Fruit fly (Drosophila melanogaster) whole organism, embryonic: ENCODE results near the gene Npc2g.

Experiments
- CG10431 ChIP-seq: fragments of 200-800 bp; sonication (Bioruptor generic); optimal IDR thresholded peaks from 3 replicates; lab custom pipeline; 2018; ENCODE audit warnings: missing biosample characterization, mild to moderate bottlenecking, missing genetic modification characterization
- CG10979 ChIP-seq: fragments of 200-800 bp; sonication (Bioruptor generic); optimal IDR thresholded peaks from 2 replicates; lab custom pipeline; 2018; ENCODE audit warnings: missing biosample characterization, mild to moderate bottlenecking, missing genetic modification characterization, moderate library complexity
- CG12236 ChIP-seq: fragments of 200-800 bp; sonication (Bioruptor generic); optimal IDR thresholded peaks from 2 replicates; lab custom pipeline; 2016; ENCODE audit warnings: missing biosample characterization, missing genetic modification characterization
- CG12391 ChIP-seq: fragments of 200-800 bp; sonication (Bioruptor generic); optimal IDR thresholded peaks from 3 replicates; lab custom pipeline; 2018; ENCODE audit warnings: missing biosample characterization, mild to moderate bottlenecking, missing genetic modification characterization, moderate library complexity
- CG14710 ChIP-seq: fragments of 200-800 bp; sonication (Bioruptor generic); optimal IDR thresholded peaks from 3 replicates; lab custom pipeline; 2019; ENCODE audit warnings: missing biosample characterization, mild to moderate bottlenecking, missing genetic modification characterization, moderate library complexity
- CG1603 ChIP-seq: fragments of 200-800 bp; sonication (Bioruptor generic); optimal IDR thresholded peaks from 2 replicates; lab custom pipeline; 2019; ENCODE audit warnings: missing biosample characterization, mild to moderate bottlenecking, missing genetic modification characterization, moderate library complexity
- CG16815 ChIP-seq: fragments of 200-800 bp; sonication (Bioruptor generic); optimal IDR thresholded peaks from 3 replicates; lab custom pipeline; 2017; ENCODE audit warnings: missing biosample characterization, mild to moderate bottlenecking, missing genetic modification characterization
- CG17328 ChIP-seq: fragments of 200-800 bp; sonication (Bioruptor generic); IDR thresholded peaks from 2 replicates; pipeline ENCODE4 v1.3.6; 2022; ENCODE audit warnings: missing biosample characterization, missing genetic modification characterization
- CG18262 ChIP-seq: fragments of 200-800 bp; optimal IDR thresholded peaks from 3 replicates; lab custom pipeline; 2019; ENCODE audit warnings: missing biosample characterization, mild to moderate bottlenecking, missing genetic modification characterization, moderate library complexity
- CG2678 ChIP-seq: fragments of 200-800 bp; sonication (Bioruptor generic); optimal IDR thresholded peaks from 3 replicates; lab custom pipeline; 2019; ENCODE audit warnings: missing biosample characterization, mild to moderate bottlenecking, missing genetic modification characterization, moderate library complexity
- CG2712 ChIP-seq: fragments of 200-800 bp; optimal IDR thresholded peaks from 3 replicates; lab custom pipeline; 2019; ENCODE audit warnings: missing biosample characterization, mild to moderate bottlenecking, missing genetic modification characterization, moderate library complexity
- CG2889 ChIP-seq: fragments of 200-800 bp; sonication (Bioruptor generic); IDR thresholded peaks from 3 replicates; pipeline ENCODE4 v1.3.6; 2022; ENCODE audit warnings: missing biosample characterization, missing genetic modification characterization
- CG31365 ChIP-seq: fragments of 200-800 bp; sonication (Bioruptor generic); optimal IDR thresholded peaks from 2 replicates; lab custom pipeline; 2018; ENCODE audit warnings: missing biosample characterization, mild to moderate bottlenecking, missing genetic modification characterization
- CG3163 ChIP-seq: fragments of 200-800 bp; sonication (Bioruptor generic); optimal IDR thresholded peaks from 3 replicates; lab custom pipeline; 2016; ENCODE audit warnings: missing biosample characterization, missing genetic modification characterization
- CG3281 ChIP-seq: fragments of 200-800 bp; sonication (Bioruptor generic); optimal IDR thresholded peaks from 3 replicates; lab custom pipeline; 2017; ENCODE audit warnings: missing biosample characterization, mild to moderate bottlenecking, missing genetic modification characterization
- CG4404 ChIP-seq: fragments of 200-800 bp; sonication (Bioruptor generic); IDR thresholded peaks from 2 replicates; pipeline ENCODE4 v1.3.6; 2022; ENCODE audit warnings: missing biosample characterization, missing genetic modification characterization
- CG6254 ChIP-seq: fragments of 200-800 bp; sonication (Bioruptor generic); optimal IDR thresholded peaks from 3 replicates; lab custom pipeline; 2017; ENCODE audit warnings: mild to moderate bottlenecking, missing biosample characterization, missing genetic modification reagents, missing genetic modification characterization
- CG6272 ChIP-seq: fragments of 200-800 bp; sonication (Bioruptor generic); IDR thresholded peaks from 2 replicates; pipeline ENCODE4 v1.3.6; 2022; ENCODE audit warnings: missing biosample characterization, missing genetic modification characterization
- CG9609 ChIP-seq: fragments of 200-800 bp; sonication (Bioruptor generic); optimal IDR thresholded peaks from 3 replicates; lab custom pipeline; 2016; ENCODE audit warnings: missing biosample characterization, missing genetic modification characterization
- CTCF ChIP-seq: fragments of 200-800 bp; sonication (Bioruptor generic); optimal IDR thresholded peaks from 2 replicates; lab custom pipeline; 2017; ENCODE audit warnings: missing biosample characterization, mild to moderate bottlenecking, missing genetic modification characterization, moderate library complexity
- Chrac-16 ChIP-seq: fragments of 200-800 bp; sonication (Bioruptor generic); optimal IDR thresholded peaks from 3 replicates; lab custom pipeline; 2016; ENCODE audit warnings: missing biosample characterization, missing genetic modification characterization
- Deaf1 ChIP-seq: fragments of 200-800 bp; optimal IDR thresholded peaks from 3 replicates; lab custom pipeline; 2019; ENCODE audit warnings: missing biosample characterization, mild to moderate bottlenecking, missing genetic modification characterization, moderate library complexity
- Hr51 ChIP-seq, 2 experiments: fragments of 200-800 bp; sonication (Bioruptor generic); optimal IDR thresholded peaks; 2 replicates in 1 of 2; 3 replicates in 1 of 2; lab custom pipeline; 2016 to 2018; ENCODE audit warnings: missing biosample characterization in 2 of 2, missing genetic modification characterization in 2 of 2, mild to moderate bottlenecking in 1 of 2, moderate library complexity in 1 of 2
- Oli ChIP-seq: fragments of 200-800 bp; sonication (Bioruptor generic); optimal IDR thresholded peaks from 2 replicates; lab custom pipeline; 2018; ENCODE audit warnings: missing biosample characterization, mild to moderate bottlenecking, missing genetic modification characterization, moderate library complexity
- Ptx1 ChIP-seq: fragments of 200-800 bp; sonication (Bioruptor generic); IDR thresholded peaks from 2 replicates; pipeline ENCODE4 v1.3.6; 2022; ENCODE audit warnings: missing biosample characterization, missing genetic modification characterization
- Sox102F ChIP-seq: fragments of 200-800 bp; sonication (Bioruptor generic); optimal IDR thresholded peaks from 2 replicates; lab custom pipeline; 2018; ENCODE audit warnings: missing biosample characterization, mild to moderate bottlenecking, missing genetic modification characterization, moderate library complexity
- Xrp1 ChIP-seq: fragments of 200-800 bp; sonication (Bioruptor generic); IDR thresholded peaks from 2 replicates; pipeline ENCODE4 v1.3.6; 2022; ENCODE audit warnings: missing biosample characterization, missing genetic modification characterization
- ato ChIP-seq: fragments of 200-800 bp; sonication (Bioruptor generic); IDR thresholded peaks from 2 replicates; pipeline ENCODE4 v1.3.6; 2022; ENCODE audit warnings: missing biosample characterization, missing genetic modification characterization; ENCODE audit not compliant: partially characterized antibody
- bab2 ChIP-seq: fragments of 200-800 bp; sonication (Bioruptor generic); optimal IDR thresholded peaks from 2 replicates; lab custom pipeline; 2016; ENCODE audit warnings: missing biosample characterization, missing genetic modification characterization
- bsh ChIP-seq, 2 experiments: fragments of 200-800 bp; sonication (Bioruptor generic); optimal IDR thresholded peaks; 2 replicates each; lab custom pipeline; 2017 to 2018; ENCODE audit warnings: mild to moderate bottlenecking in 2 of 2, missing biosample characterization in 2 of 2, missing genetic modification characterization in 2 of 2, moderate library complexity in 1 of 2
- cg ChIP-seq: fragments of 200-800 bp; sonication (Bioruptor generic); optimal IDR thresholded peaks from 3 replicates; lab custom pipeline; 2019; ENCODE audit warnings: missing biosample characterization, mild to moderate bottlenecking, missing genetic modification characterization, moderate library complexity
- ftz-f1 ChIP-seq: fragments of 200-800 bp; sonication (Bioruptor generic); optimal IDR thresholded peaks from 2 replicates; lab custom pipeline; 2016; ENCODE audit warnings: missing biosample characterization, missing genetic modification characterization
- gsb-n ChIP-seq: fragments of 200-800 bp; sonication (Bioruptor generic); optimal IDR thresholded peaks from 3 replicates; lab custom pipeline; 2018; ENCODE audit warnings: missing biosample characterization, mild to moderate bottlenecking, missing genetic modification characterization
- hbn ChIP-seq: fragments of 200-800 bp; sonication (Bioruptor generic); IDR thresholded peaks from 2 replicates; pipeline ENCODE4 v1.3.6; 2022; ENCODE audit warnings: missing biosample characterization, missing genetic modification characterization; ENCODE audit not compliant: partially characterized antibody
- klu ChIP-seq: fragments of 200-800 bp; sonication (Bioruptor generic); IDR thresholded peaks from 2 replicates; pipeline ENCODE4 v1.3.6; 2022; ENCODE audit warnings: missing biosample characterization, missing genetic modification characterization
- lola ChIP-seq, 3 experiments: fragments of >200 bp in 2 of 3; fragments of 200-800 bp in 1 of 3; sonication (Bioruptor generic) in 1 of 3; optimal IDR thresholded peaks; 2 replicates each; lab custom pipeline; 2017 to 2019; ENCODE audit warnings: missing biosample characterization in 3 of 3, missing genetic modification characterization in 3 of 3, mild to moderate bottlenecking in 1 of 3, moderate library complexity in 1 of 3
- maf-S ChIP-seq: fragments of 200-800 bp; sonication (Bioruptor generic); optimal IDR thresholded peaks from 2 replicates; lab custom pipeline; 2016; ENCODE audit warnings: missing biosample characterization, missing genetic modification characterization
- nerfin-1 ChIP-seq: fragments of 200-800 bp; sonication (Bioruptor generic); optimal IDR thresholded peaks from 3 replicates; lab custom pipeline; 2019; ENCODE audit warnings: missing biosample characterization, mild to moderate bottlenecking, missing genetic modification characterization, moderate library complexity
- oc ChIP-seq: fragments of 200-800 bp; sonication (Bioruptor generic); optimal IDR thresholded peaks from 2 replicates; lab custom pipeline; 2018; ENCODE audit warnings: missing biosample characterization, mild to moderate bottlenecking, missing genetic modification characterization, moderate library complexity
- pho ChIP-seq: fragments of 200-800 bp; sonication (Bioruptor generic); optimal IDR thresholded peaks from 2 replicates; lab custom pipeline; 2016; ENCODE audit warnings: missing biosample characterization, missing genetic modification characterization
- pros ChIP-seq: fragments of 200-800 bp; sonication (Bioruptor generic); optimal IDR thresholded peaks from 3 replicates; lab custom pipeline; 2019; ENCODE audit warnings: missing biosample characterization, mild to moderate bottlenecking, missing genetic modification characterization, moderate library complexity
- row ChIP-seq: fragments of 200-800 bp; sonication (Bioruptor generic); IDR thresholded peaks from 3 replicates; pipeline ENCODE4 v1.3.6; 2022; ENCODE audit warnings: missing biosample characterization, missing genetic modification characterization
- sens ChIP-seq: fragments of 200-800 bp; sonication (Bioruptor generic); peaks from one replicate; lab custom pipeline; 2016; ENCODE audit warnings: missing biosample characterization, missing genetic modification characterization
- slou ChIP-seq: fragments of 200-800 bp; sonication (Bioruptor generic); optimal IDR thresholded peaks from 3 replicates; lab custom pipeline; 2016; ENCODE audit warnings: missing biosample characterization, missing genetic modification characterization
- sqz ChIP-seq: fragments of 200-800 bp; sonication (Bioruptor generic); optimal IDR thresholded peaks from 3 replicates; lab custom pipeline; 2018; ENCODE audit warnings: missing biosample characterization, mild to moderate bottlenecking, missing genetic modification characterization
- unpg ChIP-seq: fragments of 200-800 bp; sonication (Bioruptor generic); optimal IDR thresholded peaks from 3 replicates; lab custom pipeline; 2018; ENCODE audit warnings: missing biosample characterization, mild to moderate bottlenecking, missing genetic modification characterization, moderate library complexity
- wor ChIP-seq: fragments of 200-800 bp; sonication (Bioruptor generic); IDR thresholded peaks from 2 replicates; pipeline ENCODE4 v1.3.6; 2022; ENCODE audit warnings: missing biosample characterization, missing genetic modification characterization
- zf30C ChIP-seq: fragments of 200-800 bp; sonication (Bioruptor generic); optimal IDR thresholded peaks from 3 replicates; lab custom pipeline; 2018; ENCODE audit warnings: missing biosample characterization, mild to moderate bottlenecking, missing genetic modification characterization
- zfh1 ChIP-seq: fragments of 200-800 bp; sonication (Bioruptor generic); IDR thresholded peaks from 3 replicates; pipeline ENCODE4 v1.3.6; 2022; ENCODE audit warnings: missing biosample characterization, missing genetic modification characterization

Gene Npc2g

dm6 chr3R:30706021-30706420 lies 39.0 kb downstream of the Npc2g start, which contains the start of gene CG31010:
Gene CG31010, minus strand, starts transcription at chr3R:30706121.
- TF ChIP-seq CG10979 (no peak), sens (peak; percentile 45)

- TF ChIP-seq CG16815 (GFP tag; lab: Kevin White, UChicago): no peak
- peak in 1 of 2 experiments; percentile 17 for TF ChIP-seq Hr51 (GFP tag; optimal IDR thresholded peaks at IDR 0.05; lab: Kevin White, UChicago)
- TF ChIP-seq Sox102F (GFP tag; lab: Kevin White, UChicago): peak; percentile 1
- TF ChIP-seq CG10431 (GFP tag; lab: Kevin White, UChicago): no peak
- peak; percentile 26 for TF ChIP-seq unpg (GFP tag; lab: Kevin White, UChicago)
- no peak for TF ChIP-seq CG3163 (GFP tag; lab: Kevin White, UChicago)
- TF ChIP-seq sens: peak; percentile 41
- peak; percentile 63 for TF ChIP-seq oc (tag; lab: Kevin White, UChicago)
- 0 out of 2 replicates have a peak, but pooled peaks have one; percentile 9 for TF ChIP-seq CG17328 (GFP tag; lab: Robert Waterston, UW)
- peak; percentile 48 for TF ChIP-seq CG1603 (tag; lab: Kevin White, UChicago)
- TF ChIP-seq sqz: no peak
- TF ChIP-seq CG2889 (GFP tag; lab: Robert Waterston, UW): no peak
- peak; percentile 6 for TF ChIP-seq CG2712 (tag; lab: Kevin White, UChicago)
- no peak for TF ChIP-seq pho
- no peak for TF ChIP-seq cg (GFP tag; lab: Kevin White, UChicago)
- TF ChIP-seq CG6272 (GFP tag; lab: Robert Waterston, UW): no peak
- TF ChIP-seq CG6254 (GFP tag; lab: Kevin White, UChicago): no peak
- peak; percentile 16 for TF ChIP-seq CG12391 (tag; lab: Kevin White, UChicago)
- no peak for TF ChIP-seq CG3281 (GFP tag; lab: Kevin White, UChicago)
- TF ChIP-seq CG14710 (tag; lab: Kevin White, UChicago): peak; percentile 9
- TF ChIP-seq Chrac-16 (GFP tag; lab: Kevin White, UChicago): peak; percentile 3
- no peak for TF ChIP-seq lola (GFP tag; optimal IDR thresholded peaks at IDR 0.05; lab: Kevin White, UChicago)
- peak; percentile 65 for TF ChIP-seq nerfin-1 (tag; lab: Kevin White, UChicago)
- TF ChIP-seq klu (GFP tag; lab: Robert Waterston, UW): no peak
- TF ChIP-seq zfh1 (GFP tag; lab: Robert Waterston, UW): 0 out of 3 replicates have a peak, but pooled peaks have one; percentile 40
- TF ChIP-seq hbn (GFP tag; lab: Robert Waterston, UW): no peak
- TF ChIP-seq CG2678 (tag; lab: Kevin White, UChicago): peak; percentile 4
- TF ChIP-seq CG31365 (tag; lab: Kevin White, UChicago): no peak
- TF ChIP-seq bab2 (GFP tag; lab: Kevin White, UChicago): peak; percentile 3
- no peak for TF ChIP-seq wor (GFP tag; lab: Robert Waterston, UW)
- no peak for TF ChIP-seq CTCF (GFP tag; lab: Kevin White, UChicago)
- TF ChIP-seq Oli (tag; lab: Kevin White, UChicago): no peak
- TF ChIP-seq CG4404 (GFP tag; lab: Robert Waterston, UW): 0 out of 2 replicates have a peak, but pooled peaks have one; percentile 14
- no peak for TF ChIP-seq ato (GFP tag; lab: Robert Waterston, UW)
- TF ChIP-seq pros: peak; percentile 70
- peak; percentile 3 for TF ChIP-seq CG18262 (tag; lab: Kevin White, UChicago)
- TF ChIP-seq Xrp1 (GFP tag; lab: Robert Waterston, UW): 0 out of 2 replicates have a peak, but pooled peaks have one; percentile 36
- TF ChIP-seq row (GFP tag; lab: Robert Waterston, UW): peak; percentile 52; the same call in 2 of the 3 replicates
- no peak for TF ChIP-seq slou (GFP tag; lab: Kevin White, UChicago)
- no peak for TF ChIP-seq CG9609 (GFP tag; lab: Kevin White, UChicago)
- peak; percentile 82 for TF ChIP-seq zf30C (GFP tag; lab: Kevin White, UChicago)
- TF ChIP-seq bsh (GFP tag; optimal IDR thresholded peaks at IDR 0.05; lab: Kevin White, UChicago): peak in 1 of 2 experiments; percentile 48
- TF ChIP-seq maf-S (GFP tag; lab: Kevin White, UChicago): no peak
- no peak for TF ChIP-seq Ptx1 (GFP tag; lab: Robert Waterston, UW)
- TF ChIP-seq ftz-f1 (GFP tag; lab: Kevin White, UChicago): no peak
- TF ChIP-seq gsb-n: peak; percentile 10
- peak; percentile 45 for TF ChIP-seq Deaf1 (tag; lab: Kevin White, UChicago)
- TF ChIP-seq CG12236: no peak
Observed at dm6 chr3R:30699165-30699564, 45.9 kb downstream of the Npc2g start.
